Worm (Caenorhabditis elegans): ENCODE measurements around the gene dna-2.

- peak in 2 of 3 experiments; percentile 39 to 58 for TF ChIP-seq dpl-1 (GFP tag; optimal IDR thresholded peaks at IDR 0.05)
- peak; percentile 98 for TF ChIP-seq mep-1 (tag; optimal IDR thresholded peaks at IDR 0.05)
- TF ChIP-seq grh-1 (GFP tag; IDR thresholded peaks at IDR 0.05), result no peak; the same call in 1 of the 2 replicates
- no peak for TF ChIP-seq egl-27 (tag; optimal IDR thresholded peaks at IDR 0.05)
- TF ChIP-seq ama-1 (optimal IDR thresholded peaks at IDR 0.05), result peak; percentile 98
- no peak for TF ChIP-seq lin-15B (tag; optimal IDR thresholded peaks at IDR 0.05)
- peak; percentile 55 for TF ChIP-seq snpc-4 (tag; optimal IDR thresholded peaks at IDR 0.05)
- no peak for TF ChIP-seq unc-62 (GFP tag; optimal IDR thresholded peaks at IDR 0.05)
- TF ChIP-seq nhr-11 (tag; optimal IDR thresholded peaks at IDR 0.05), result no peak
Measured at ce11 chrII:11756684-11757107, 21.5 kb upstream of the dna-2 start.

Measured in whole organism, L1 larva.